Worm (Caenorhabditis elegans) whole organism, L4 larva: ENCODE measurements around the gene M02F4.2.

ENCODE experiments used
- D1046.2 ChIP-seq: fragments of 200-800 bp; sonication (Bioruptor generic); IDR thresholded peaks from 2 replicates; pipeline ENCODE4 v1.3.6; 2022; ENCODE audit warnings: missing genetic modification characterization, missing compliant biosample characterization
- F10B5.3 ChIP-seq: sonication (generic microtip); optimal IDR thresholded peaks from 2 replicates; lab custom pipeline; 2016; ENCODE audit warnings: mild to moderate bottlenecking, missing genetic modification characterization, missing compliant biosample characterization
- F26F4.8 ChIP-seq: fragments of 200-800 bp; sonication (Bioruptor generic); conservative IDR thresholded peaks from 2 replicates; pipeline ENCODE4 v1.3.6; 2022; ENCODE audit warnings: missing genetic modification characterization, missing compliant biosample characterization
- F37D6.2 ChIP-seq: sonication (generic microtip); optimal IDR thresholded peaks from 2 replicates; lab custom pipeline; 2016; ENCODE audit warnings: mild to moderate bottlenecking, missing genetic modification characterization, missing compliant biosample characterization
- F44E2.7 ChIP-seq: fragments of 200-800 bp; sonication (Bioruptor generic); IDR thresholded peaks from 2 replicates; pipeline ENCODE4 v2.1.2; 2022; ENCODE audit warnings: missing genetic modification characterization, missing compliant biosample characterization
- R02D3.7 ChIP-seq: fragments of 150-350 bp; sonication (generic microtip); optimal IDR thresholded peaks from 3 replicates; lab custom pipeline; 2014; ENCODE audit warnings: missing biosample characterization, missing genetic modification characterization
- Y48G9A.11 ChIP-seq: fragments of 200-800 bp; sonication (Bioruptor generic); IDR thresholded peaks from 2 replicates; pipeline ENCODE4 v1.3.6; 2022; ENCODE audit warnings: missing genetic modification reagents, missing genetic modification characterization, missing compliant biosample characterization
- ZK337.2 ChIP-seq: fragments of 200-800 bp; sonication (Bioruptor generic); IDR thresholded peaks from 2 replicates; pipeline ENCODE4 v1.3.6; 2022; ENCODE audit warnings: missing genetic modification reagents, missing genetic modification characterization, missing compliant biosample characterization
- ZK546.5 ChIP-seq, 2 experiments: sonication (generic microtip); optimal IDR thresholded peaks; 2 replicates each; lab custom pipeline; 2017; ENCODE audit warnings: missing biosample characterization in 2 of 2, missing genetic modification characterization in 2 of 2
- aha-1 ChIP-seq: fragments of 150-350 bp; peaks from one replicate; lab custom pipeline; 2014; ENCODE audit warnings: missing biosample characterization, missing genetic modification characterization
- ama-1 ChIP-seq: fragments of 150-350 bp; optimal IDR thresholded peaks from 2 replicates; lab custom pipeline; 2014; ENCODE audit warnings: inconsistent platforms, mixed read lengths
- attf-4 ChIP-seq: sonication (generic microtip); optimal IDR thresholded peaks from 3 replicates; lab custom pipeline; 2017; ENCODE audit warnings: missing biosample characterization, missing genetic modification characterization
- ceh-20 ChIP-seq: fragments of 200-800 bp; sonication (Bioruptor generic); IDR thresholded peaks from 2 replicates; pipeline ENCODE4 v1.3.6; 2022; ENCODE audit warnings: missing genetic modification reagents, missing genetic modification characterization, missing compliant biosample characterization
- ceh-28 ChIP-seq: fragments of 150-350 bp; optimal IDR thresholded peaks from 2 replicates; lab custom pipeline; 2014; ENCODE audit warnings: missing biosample characterization, missing genetic modification reagents, missing genetic modification characterization
- ceh-44 ChIP-seq: fragments of 200-800 bp; sonication (Bioruptor generic); IDR thresholded peaks from 2 replicates; pipeline ENCODE4 v1.3.6; 2022; ENCODE audit warnings: missing genetic modification reagents, missing genetic modification characterization, missing compliant biosample characterization
- ces-1 ChIP-seq: fragments of 150-350 bp; sonication (generic microtip); optimal IDR thresholded peaks from 4 replicates; lab custom pipeline; 2014; ENCODE audit warnings: missing biosample characterization, missing genetic modification reagents, missing genetic modification characterization
- daf-8 ChIP-seq: fragments of 200-800 bp; sonication (Bioruptor generic); IDR thresholded peaks from 2 replicates; pipeline ENCODE4 v1.3.6; 2022; ENCODE audit warnings: missing genetic modification characterization, missing compliant biosample characterization
- dmd-6 ChIP-seq: fragments of 200-800 bp; sonication (Bioruptor generic); IDR thresholded peaks from 2 replicates; pipeline ENCODE4 v1.3.6; 2022; ENCODE audit warnings: missing genetic modification reagents, missing genetic modification characterization, missing compliant biosample characterization
- dmd-9 ChIP-seq: fragments of 200-800 bp; sonication (Bioruptor generic); IDR thresholded peaks from 2 replicates; pipeline ENCODE4 v1.3.6; 2022; ENCODE audit warnings: missing genetic modification reagents, missing genetic modification characterization, missing compliant biosample characterization
- dpl-1 ChIP-seq: fragments of 150-350 bp; optimal IDR thresholded peaks from 2 replicates; lab custom pipeline; 2014; ENCODE audit warnings: missing biosample characterization, missing genetic modification reagents, missing genetic modification characterization
- dve-1 ChIP-seq: sonication (generic microtip); optimal IDR thresholded peaks from 2 replicates; lab custom pipeline; 2017; ENCODE audit warnings: antibody characterized with exemption, mild to moderate bottlenecking, missing genetic modification characterization, missing compliant biosample characterization; ENCODE audit not compliant: insufficient read depth
- egl-43 ChIP-seq: fragments of 200-800 bp; sonication (Bioruptor generic); IDR thresholded peaks from 2 replicates; pipeline ENCODE4 v1.3.6; 2022; ENCODE audit warnings: missing genetic modification reagents, missing genetic modification characterization, missing compliant biosample characterization
- fkh-10 ChIP-seq: fragments of 150-350 bp; optimal IDR thresholded peaks from 2 replicates; lab custom pipeline; 2014; ENCODE audit warnings: missing biosample characterization, missing genetic modification reagents, missing genetic modification characterization
- gei-8 ChIP-seq: fragments of 200-800 bp; sonication (Bioruptor generic); optimal IDR thresholded peaks from 2 replicates; lab custom pipeline; 2018; ENCODE audit warnings: mild to moderate bottlenecking, missing genetic modification characterization, missing compliant biosample characterization
- hif-1 ChIP-seq, 2 experiments: sonication (generic microtip); optimal IDR thresholded peaks; 2 replicates each; lab custom pipeline; 2016 to 2017; ENCODE audit warnings: missing compliant biosample characterization in 2 of 2, missing genetic modification characterization in 2 of 2, missing genetic modification reagents in 2 of 2, missing genotype in 2 of 2, mild to moderate bottlenecking in 1 of 2
- hlh-30 ChIP-seq: sonication (generic microtip); optimal IDR thresholded peaks from 2 replicates; lab custom pipeline; 2017; ENCODE audit warnings: antibody characterized with exemption, mild to moderate bottlenecking, missing genetic modification characterization, missing compliant biosample characterization; ENCODE audit not compliant: insufficient read depth
- hmg-1.1 ChIP-seq: fragments of 200-800 bp; sonication (Bioruptor generic); IDR thresholded peaks from 2 replicates; pipeline ENCODE4 v1.3.6; 2022; ENCODE audit warnings: missing genetic modification reagents, missing genetic modification characterization, missing compliant biosample characterization
- jun-1 ChIP-seq: fragments of 150-350 bp; optimal IDR thresholded peaks from 2 replicates; lab custom pipeline; 2014; ENCODE audit warnings: missing biosample characterization, missing genetic modification reagents, missing genetic modification characterization
- lin-13 ChIP-seq: fragments of 150-350 bp; optimal IDR thresholded peaks from 2 replicates; lab custom pipeline; 2014; ENCODE audit warnings: missing biosample characterization, missing genetic modification reagents, missing genetic modification characterization
- lin-38 ChIP-seq: fragments of 200-800 bp; sonication (Bioruptor generic); IDR thresholded peaks from 2 replicates; pipeline ENCODE4 v1.3.6; 2022; ENCODE audit warnings: missing genetic modification reagents, missing genetic modification characterization, missing compliant biosample characterization
- lsy-2 ChIP-seq, 2 experiments: fragments of 150-350 bp in 1 of 2; sonication (generic microtip) in 1 of 2; optimal IDR thresholded peaks; 2 replicates each; lab custom pipeline; 2014 to 2017; ENCODE audit warnings: missing biosample characterization in 2 of 2, missing genetic modification characterization in 2 of 2
- mdl-1 ChIP-seq, 2 experiments: fragments of 150-350 bp in 1 of 2; sonication (generic microtip) in 1 of 2; optimal IDR thresholded peaks; 2 replicates each; lab custom pipeline; 2014 to 2017; ENCODE audit warnings: missing biosample characterization in 2 of 2, missing genetic modification characterization in 2 of 2
- mes-2 ChIP-seq: sonication (generic microtip); optimal IDR thresholded peaks from 2 replicates; lab custom pipeline; 2016; ENCODE audit warnings: missing genotype, mild to moderate bottlenecking, missing genetic modification characterization, missing compliant biosample characterization; ENCODE audit not compliant: poor library complexity, severe bottlenecking
- nhr-102 ChIP-seq: sonication (generic microtip); optimal IDR thresholded peaks from 2 replicates; lab custom pipeline; 2016; ENCODE audit warnings: mild to moderate bottlenecking, missing genetic modification characterization, moderate library complexity, missing compliant biosample characterization
- nhr-237 ChIP-seq: sonication (generic microtip); optimal IDR thresholded peaks from 2 replicates; lab custom pipeline; 2017; ENCODE audit warnings: missing biosample characterization, missing genetic modification characterization
- nhr-28 ChIP-seq: fragments of 150-350 bp; optimal IDR thresholded peaks from 2 replicates; lab custom pipeline; 2014; ENCODE audit warnings: missing biosample characterization, missing genetic modification characterization
- nhr-42 ChIP-seq: fragments of 200-800 bp; sonication (Bioruptor generic); IDR thresholded peaks from 2 replicates; pipeline ENCODE4 v1.3.6; 2022; ENCODE audit warnings: missing genetic modification characterization, missing compliant biosample characterization
- nhr-48 ChIP-seq: sonication (generic microtip); optimal IDR thresholded peaks from 2 replicates; lab custom pipeline; 2016; ENCODE audit warnings: mild to moderate bottlenecking, missing genetic modification characterization, missing compliant biosample characterization
- nhr-6 ChIP-seq: fragments of 150-350 bp; optimal IDR thresholded peaks from 2 replicates; lab custom pipeline; 2014; ENCODE audit warnings: missing biosample characterization, missing genetic modification characterization
- nhr-76 ChIP-seq: fragments of 150-350 bp; optimal IDR thresholded peaks from 2 replicates; lab custom pipeline; 2014; ENCODE audit warnings: missing biosample characterization, missing genetic modification characterization
- pha-4 ChIP-seq, 2 experiments: fragments of 150-350 bp in 1 of 2; fragments of 200-800 bp in 1 of 2; sonication (Bioruptor generic) in 1 of 2; IDR thresholded peaks in 1 of 2; optimal IDR thresholded peaks in 1 of 2; 2 replicates each; pipeline versions ENCODE4 v1.3.6 to Lab custom; 2014 to 2022; ENCODE audit warnings: missing genetic modification characterization in 2 of 2, missing genetic modification reagents in 2 of 2, missing biosample characterization in 1 of 2, missing compliant biosample characterization in 1 of 2
- saeg-2 ChIP-seq: fragments of 200-800 bp; sonication (Bioruptor generic); IDR thresholded peaks from 2 replicates; pipeline ENCODE4 v1.3.6; 2022; ENCODE audit warnings: missing genetic modification reagents, missing genetic modification characterization, missing compliant biosample characterization
- sdz-12 ChIP-seq: fragments of 200-800 bp; sonication (Bioruptor generic); optimal IDR thresholded peaks from 2 replicates; lab custom pipeline; 2018; ENCODE audit warnings: mild to moderate bottlenecking, missing genetic modification characterization, missing compliant biosample characterization
- spr-1 ChIP-seq: sonication (generic microtip); optimal IDR thresholded peaks from 2 replicates; lab custom pipeline; 2016; ENCODE audit warnings: mild to moderate bottlenecking, missing genetic modification characterization, missing compliant biosample characterization
- tag-97 ChIP-seq: fragments of 200-800 bp; sonication (Bioruptor generic); IDR thresholded peaks from 2 replicates; pipeline ENCODE4 v1.3.6; 2022; ENCODE audit warnings: missing genetic modification characterization, missing compliant biosample characterization
- tra-1 ChIP-seq: fragments of 200-800 bp; sonication (Bioruptor generic); IDR thresholded peaks from 2 replicates; pipeline ENCODE4 v1.3.6; 2022; ENCODE audit warnings: missing genetic modification reagents, missing genetic modification characterization, missing compliant biosample characterization
- unc-130 ChIP-seq: sonication (generic microtip); optimal IDR thresholded peaks from 2 replicates; lab custom pipeline; 2016; ENCODE audit warnings: missing genetic modification reagents, missing genetic modification characterization, missing compliant biosample characterization
- unc-39 ChIP-seq: sonication (generic microtip); optimal IDR thresholded peaks from 2 replicates; lab custom pipeline; 2017; ENCODE audit warnings: missing biosample characterization, missing genetic modification characterization
- zfp-2 ChIP-seq: sonication (generic microtip); optimal IDR thresholded peaks from 2 replicates; lab custom pipeline; 2016; ENCODE audit warnings: mild to moderate bottlenecking, missing genetic modification characterization, missing compliant biosample characterization
- zip-2 ChIP-seq: fragments of 150-350 bp; optimal IDR thresholded peaks from 2 replicates; lab custom pipeline; 2014; ENCODE audit warnings: missing biosample characterization, missing genetic modification characterization
- ztf-7 ChIP-seq: fragments of 150-350 bp; optimal IDR thresholded peaks from 2 replicates; lab custom pipeline; 2014; ENCODE audit warnings: missing biosample characterization, missing genetic modification characterization

The M02F4.2 gene

DNA sequence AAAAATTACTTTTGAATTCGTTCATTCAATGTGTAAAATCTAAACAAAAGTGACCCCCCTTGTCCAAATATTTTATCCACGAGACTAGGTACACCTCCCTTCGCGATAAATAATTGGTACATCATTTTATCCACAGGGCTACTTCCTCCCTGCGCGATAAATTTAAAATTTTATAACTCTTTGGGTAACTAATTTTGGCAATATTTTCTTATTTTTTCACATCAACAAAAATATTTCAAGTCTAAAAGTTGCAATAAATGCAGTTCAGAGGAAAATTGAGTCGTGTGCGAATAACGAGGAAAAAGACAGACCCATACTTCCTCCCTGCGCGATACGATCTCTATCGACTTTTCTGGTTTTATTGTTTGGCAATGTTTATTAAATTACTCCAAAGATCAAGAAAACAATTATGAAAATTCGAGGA is 37.1 kb downstream of the M02F4.2 start (continued):
- peak; percentile 97 for TF ChIP-seq pha-4 (GFP tag; IDR thresholded peaks at IDR 0.05; lab: Robert Waterston, UW)
- peak; percentile 96 for TF ChIP-seq pha-4 (tag; optimal IDR thresholded peaks at IDR 0.05; lab: Kevin White, UChicago)
- TF ChIP-seq nhr-237 (tag; lab: Kevin White, UChicago): peak; percentile 91
- TF ChIP-seq ceh-28 (tag; lab: Kevin White, UChicago): peak; percentile 82
- TF ChIP-seq dmd-6: peak; percentile 97
- TF ChIP-seq Y48G9A.11 (GFP tag; lab: Robert Waterston, UW): peak; percentile 33; the same call in 1 of the 2 replicates
- TF ChIP-seq tra-1 (GFP tag; lab: Robert Waterston, UW): peak; percentile 98
- TF ChIP-seq lin-38 (GFP tag; lab: Robert Waterston, UW): peak; percentile 86
- TF ChIP-seq ceh-20 (GFP tag; lab: Robert Waterston, UW): peak; percentile 98
- peak; percentile 90 to 94 for TF ChIP-seq mdl-1 (tag; optimal IDR thresholded peaks at IDR 0.05; lab: Kevin White, UChicago)
- TF ChIP-seq saeg-2 (GFP tag; lab: Robert Waterston, UW): peak; percentile 97
- peak; percentile 87 for TF ChIP-seq zfp-2 (tag; lab: Kevin White, UChicago)
- peak; percentile 96 for TF ChIP-seq nhr-48 (tag; lab: Kevin White, UChicago)
- peak; percentile 79 for TF ChIP-seq attf-4 (tag; lab: Kevin White, UChicago)
- TF ChIP-seq fkh-10 (GFP tag; lab: Kevin White, UChicago): peak; percentile 99
- TF ChIP-seq F10B5.3 (tag; lab: Kevin White, UChicago): peak; percentile 97
- TF ChIP-seq ama-1 (lab: Kevin White, UChicago): no peak
- peak; percentile 100 for TF ChIP-seq aha-1 (tag; lab: Kevin White, UChicago)
- peak; percentile 98 for TF ChIP-seq mes-2 (tag; lab: Kevin White, UChicago)
- TF ChIP-seq dpl-1 (GFP tag; lab: Kevin White, UChicago): peak; percentile 72
- TF ChIP-seq ZK546.5 (tag; optimal IDR thresholded peaks at IDR 0.05; lab: Kevin White, UChicago): peak; percentile 54 to 82
- peak; percentile 92 for TF ChIP-seq nhr-28 (tag; lab: Kevin White, UChicago)
- peak; percentile 100 for TF ChIP-seq dve-1
- no peak for TF ChIP-seq sdz-12
- peak; percentile 97 for TF ChIP-seq zip-2 (tag; lab: Kevin White, UChicago)
- TF ChIP-seq dmd-9 (GFP tag; lab: Robert Waterston, UW): peak; percentile 74
- TF ChIP-seq F44E2.7: no peak
- TF ChIP-seq nhr-102 (tag; lab: Kevin White, UChicago): peak; percentile 99
- TF ChIP-seq tag-97: peak; percentile 90; the same call in 1 of the 2 replicates
- peak; percentile 99 for TF ChIP-seq nhr-6 (tag; lab: Kevin White, UChicago)
- 0 out of 2 replicates have a peak, but pooled peaks have one; percentile 32 for TF ChIP-seq F26F4.8 (GFP tag; lab: Robert Waterston, UW)
- TF ChIP-seq F37D6.2 (tag; lab: Kevin White, UChicago): peak; percentile 99
- TF ChIP-seq daf-8 (GFP tag; lab: Robert Waterston, UW): 0 out of 2 replicates have a peak, but pooled peaks have one; percentile 82
- TF ChIP-seq lsy-2 (tag; optimal IDR thresholded peaks at IDR 0.05; lab: Kevin White, UChicago): peak; percentile 96 to 98
- TF ChIP-seq ces-1 (GFP tag; lab: Kevin White, UChicago): peak; percentile 97
- peak; percentile 96 for TF ChIP-seq lin-13 (GFP tag; lab: Kevin White, UChicago)
- peak; percentile 62 for TF ChIP-seq gei-8 (GFP tag; lab: Kevin White, UChicago)
- TF ChIP-seq hif-1 (tag; optimal IDR thresholded peaks at IDR 0.05; lab: Kevin White, UChicago): peak; percentile 77 to 86
- no peak for TF ChIP-seq unc-39 (tag; lab: Kevin White, UChicago)
- TF ChIP-seq unc-130: no peak
- TF ChIP-seq ztf-7: peak; percentile 94
- peak; percentile 13 for TF ChIP-seq R02D3.7 (tag; lab: Kevin White, UChicago)
- TF ChIP-seq nhr-42 (GFP tag; lab: Robert Waterston, UW): peak; percentile 99
- TF ChIP-seq egl-43 (GFP tag; lab: Robert Waterston, UW): peak; percentile 97
- TF ChIP-seq ceh-44 (GFP tag; lab: Robert Waterston, UW): peak; percentile 13; the same call in 1 of the 2 replicates
- TF ChIP-seq spr-1: peak; percentile 98
- TF ChIP-seq nhr-76 (tag; lab: Kevin White, UChicago): peak; percentile 90
- TF ChIP-seq D1046.2: peak; percentile 92
- peak; percentile 94 for TF ChIP-seq ZK337.2 (GFP tag; lab: Robert Waterston, UW)
- peak; percentile 98 for TF ChIP-seq jun-1 (tag; lab: Kevin White, UChicago)
- peak; percentile 100 for TF ChIP-seq hmg-1.1
- TF ChIP-seq hlh-30 (tag; lab: Kevin White, UChicago): peak; percentile 95
